Worm (Caenorhabditis elegans) whole organism, young adult: ENCODE measurements around the gene F54D5.2.

Experiments used
- F57C9.4 ChIP-seq: sonication (generic microtip); optimal IDR thresholded peaks from 2 replicates; lab custom pipeline; 2017; ENCODE audit warnings: mild to moderate bottlenecking, missing genetic modification characterization, missing compliant biosample characterization
- athp-1 ChIP-seq: sonication (generic microtip); optimal IDR thresholded peaks from 2 replicates; lab custom pipeline; 2017; ENCODE audit warnings: mild to moderate bottlenecking, missing genetic modification characterization, missing compliant biosample characterization
- ceh-40 ChIP-seq: fragments of 200-800 bp; sonication (Bioruptor generic); IDR thresholded peaks from 2 replicates; pipeline ENCODE4 v1.3.6; 2022; ENCODE audit warnings: missing genetic modification characterization, missing compliant biosample characterization
- dox-1 ChIP-seq: fragments of 200-800 bp; sonication (Bioruptor generic); IDR thresholded peaks from 2 replicates; pipeline ENCODE4 v1.3.6; 2022; ENCODE audit warnings: missing genetic modification reagents, missing genetic modification characterization, missing compliant biosample characterization
- efl-1 ChIP-seq: fragments of 150-350 bp; optimal IDR thresholded peaks from 2 replicates; lab custom pipeline; 2014; ENCODE audit warnings: missing biosample characterization, missing genetic modification reagents, missing genetic modification characterization
- egrh-3 ChIP-seq: fragments of 200-800 bp; sonication (Bioruptor generic); IDR thresholded peaks from 2 replicates; pipeline ENCODE4 v1.3.6; 2022; ENCODE audit warnings: missing genetic modification reagents, missing genetic modification characterization, missing compliant biosample characterization
- hlh-26 ChIP-seq: fragments of 200-800 bp; sonication (Bioruptor generic); conservative IDR thresholded peaks from 2 replicates; pipeline ENCODE4 v1.3.6; 2022; ENCODE audit warnings: missing genetic modification reagents, missing genetic modification characterization, missing compliant biosample characterization
- nfyb-1 ChIP-seq: fragments of 200-800 bp; sonication (Bioruptor generic); IDR thresholded peaks from 2 replicates; pipeline ENCODE4 v1.3.6; 2022; ENCODE audit warnings: missing genetic modification reagents, missing genetic modification characterization, missing compliant biosample characterization
- nhr-179 ChIP-seq: sonication (generic microtip); optimal IDR thresholded peaks from 2 replicates; lab custom pipeline; 2016; ENCODE audit warnings: mild to moderate bottlenecking, missing genetic modification characterization, missing compliant biosample characterization
- pha-4 ChIP-seq: fragments of 150-350 bp; sonication (generic microtip); optimal IDR thresholded peaks from 2 replicates; lab custom pipeline; 2014; ENCODE audit warnings: missing biosample characterization, missing genetic modification reagents, missing genetic modification characterization
- repo-1 ChIP-seq: sonication (generic microtip); optimal IDR thresholded peaks from 2 replicates; lab custom pipeline; 2017; ENCODE audit warnings: mild to moderate bottlenecking, missing genetic modification characterization, missing compliant biosample characterization
- snpc-4 ChIP-seq, 5 experiments: fragments of 150-350 bp in 1 of 5; sonication (generic microtip) in 4 of 5; optimal IDR thresholded peaks; 2 replicates each; lab custom pipeline; 2014 to 2018; ENCODE audit warnings: missing genetic modification characterization in 5 of 5, missing biosample characterization in 3 of 5, antibody characterized with exemption in 2 of 5, mild to moderate bottlenecking in 2 of 5, missing compliant biosample characterization in 2 of 5, missing genotype in 2 of 5, moderate library complexity in 2 of 5, missing genetic modification reagents in 1 of 5

DNA sequence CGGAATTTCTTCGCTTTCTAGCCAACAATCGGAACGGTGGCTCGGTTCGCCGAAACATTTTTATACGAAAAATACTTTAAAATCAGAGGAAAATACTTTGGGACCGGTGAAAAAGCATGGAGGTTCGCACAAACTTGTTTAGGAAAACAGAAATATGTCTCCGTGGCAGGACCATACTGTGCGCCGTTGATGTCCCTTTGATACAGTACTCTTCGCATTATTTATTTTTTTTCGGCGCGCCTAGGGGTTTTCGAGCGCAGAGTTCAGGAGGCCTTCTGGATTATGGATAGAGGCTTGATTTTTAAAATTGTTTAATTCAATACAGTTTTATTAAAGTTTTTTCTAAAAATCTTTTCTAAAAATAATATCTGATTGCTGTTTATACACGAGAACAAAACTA, 28.3 kb upstream of the F54D5.2 start, which contains the start of gene F54D5.9:
- no peak for TF ChIP-seq hlh-26
- TF ChIP-seq efl-1 (GFP tag; lab: Kevin White, UChicago): peak; percentile 71
- no peak for TF ChIP-seq pha-4 (tag; lab: Kevin White, UChicago)
- TF ChIP-seq snpc-4 (GFP tag; optimal IDR thresholded peaks at IDR 0.05; lab: Kevin White, UChicago): no peak
- TF ChIP-seq snpc-4 (tag; optimal IDR thresholded peaks at IDR 0.05; lab: Kevin White, UChicago): no peak
- TF ChIP-seq nhr-179 (tag; lab: Kevin White, UChicago): no peak
- TF ChIP-seq dox-1 (GFP tag; lab: Robert Waterston, UW): no peak
- TF ChIP-seq nfyb-1 (GFP tag; lab: Robert Waterston, UW): no peak
- TF ChIP-seq repo-1: no peak
- TF ChIP-seq egrh-3 (GFP tag; lab: Robert Waterston, UW): no peak
- TF ChIP-seq F57C9.4: no peak
- no peak for TF ChIP-seq ceh-40 (GFP tag; lab: Robert Waterston, UW)
- TF ChIP-seq athp-1 (tag; lab: Kevin White, UChicago): no peak
